8 worm cellular contexts compared by ENCODE assay signal in genomic region chrIV:16024165-16024564, ce11.
TF ChIP-seq lines count a peak whose summit lies in the region.

No protein-coding gene starts in this region.

TF ChIP-seq in whole organism, L1 larva, 84 proteins besides CTCF, POLR2A, EP300 and RAD21 (continues in another document):
- TF ChIP-seq efl-1 (optimal IDR thresholded peaks at IDR 0.05; lab: Kevin White, UChicago) = peak; percentile 29 to 39
- TF ChIP-seq efl-1 (GFP tag; optimal IDR thresholded peaks at IDR 0.05 in 1 of 2; lab: Kevin White, UChicago) = no peak
- TF ChIP-seq nhr-85 (tag; lab: Kevin White, UChicago) = peak; percentile 73
- TF ChIP-seq lin-15B (tag; optimal IDR thresholded peaks at IDR 0.05; lab: Kevin White, UChicago) = no peak
- peak; percentile 52 for TF ChIP-seq mep-1 (tag; optimal IDR thresholded peaks at IDR 0.05; lab: Kevin White, UChicago)
- TF ChIP-seq mdl-1 (tag; optimal IDR thresholded peaks at IDR 0.05; lab: Kevin White, UChicago) = peak in 1 of 2 experiments; percentile 54
- TF ChIP-seq ceh-82 (tag; optimal IDR thresholded peaks at IDR 0.05; lab: Kevin White, UChicago) = peak in 2 of 3 experiments; percentile 12 to 35
- TF ChIP-seq lsy-2 (tag; optimal IDR thresholded peaks at IDR 0.05; lab: Kevin White, UChicago) = peak in 1 of 2 experiments; percentile 33
- no peak for TF ChIP-seq isw-1 (GFP tag; IDR thresholded peaks at IDR 0.05; lab: Robert Waterston, UW)
- TF ChIP-seq xbp-1 (tag; optimal IDR thresholded peaks at IDR 0.05; lab: Kevin White, UChicago) = no peak
- TF ChIP-seq snu-23 (GFP tag; optimal IDR thresholded peaks at IDR 0.05; lab: Kevin White, UChicago) = peak; percentile 44

TF ChIP-seq in whole organism, L2 larva, 48 proteins besides CTCF, POLR2A, EP300 and RAD21 (continues in another document):
- TF ChIP-seq C34F6.9 (tag; optimal IDR thresholded peaks at IDR 0.05; lab: Kevin White, UChicago) = peak; percentile 47
- TF ChIP-seq gmeb-1 (tag; optimal IDR thresholded peaks at IDR 0.05; lab: Kevin White, UChicago) = peak; percentile 23
- no peak for TF ChIP-seq peb-1 (tag; optimal IDR thresholded peaks at IDR 0.05; lab: Kevin White, UChicago)
- no peak for TF ChIP-seq mbf-1 (tag; optimal IDR thresholded peaks at IDR 0.05; lab: Kevin White, UChicago)
- peak; percentile 35 for TF ChIP-seq fos-1 (tag; optimal IDR thresholded peaks at IDR 0.05; lab: Kevin White, UChicago)
- TF ChIP-seq F13H6.1 (tag; optimal IDR thresholded peaks at IDR 0.05; lab: Kevin White, UChicago) = peak; percentile 43
- no peak for TF ChIP-seq elt-1 (tag; optimal IDR thresholded peaks at IDR 0.05; lab: Kevin White, UChicago)
- TF ChIP-seq sem-4 (tag; optimal IDR thresholded peaks at IDR 0.05; lab: Kevin White, UChicago) = peak; percentile 25
- peak; percentile 25 to 26 for TF ChIP-seq lsy-2 (tag; optimal IDR thresholded peaks at IDR 0.05; lab: Kevin White, UChicago)
- no peak for TF ChIP-seq ztf-1 (GFP tag; conservative IDR thresholded peaks at IDR 0.05; lab: Robert Waterston, UW)
- no peak for TF ChIP-seq skn-1 (tag; optimal IDR thresholded peaks at IDR 0.05; lab: Kevin White, UChicago)
- TF ChIP-seq aly-2 (tag; optimal IDR thresholded peaks at IDR 0.05; lab: Kevin White, UChicago) = no peak

TF ChIP-seq in whole organism, L3 larva, 47 proteins besides CTCF, POLR2A, EP300 and RAD21 (continues in another document):
- no peak for TF ChIP-seq fos-1 (tag; optimal IDR thresholded peaks at IDR 0.05; lab: Kevin White, UChicago)
- no peak for TF ChIP-seq jun-1 (tag; optimal IDR thresholded peaks at IDR 0.05; lab: Kevin White, UChicago)
- TF ChIP-seq nhr-25 (tag; optimal IDR thresholded peaks at IDR 0.05; lab: Kevin White, UChicago) = peak; percentile 76
- peak; percentile 68 for TF ChIP-seq hmg-11 (tag; optimal IDR thresholded peaks at IDR 0.05; lab: Kevin White, UChicago)
- no peak for TF ChIP-seq lin-15B (tag; optimal IDR thresholded peaks at IDR 0.05; lab: Kevin White, UChicago)
- TF ChIP-seq snpc-4 (tag; optimal IDR thresholded peaks at IDR 0.05; lab: Kevin White, UChicago) = peak; percentile 25
- no peak for TF ChIP-seq mml-1 (tag; optimal IDR thresholded peaks at IDR 0.05; lab: Kevin White, UChicago)
- peak; percentile 33 for TF ChIP-seq nfya-1 (tag; optimal IDR thresholded peaks at IDR 0.05; lab: Kevin White, UChicago; ENCODE audit: insufficient read depth)
- TF ChIP-seq nhr-77 (tag; optimal IDR thresholded peaks at IDR 0.05; lab: Kevin White, UChicago) = no peak
- no peak for TF ChIP-seq eor-1 (tag; optimal IDR thresholded peaks at IDR 0.05; lab: Kevin White, UChicago)
- peak; percentile 31 for TF ChIP-seq egl-27 (tag; optimal IDR thresholded peaks at IDR 0.05; lab: Kevin White, UChicago)
- no peak for TF ChIP-seq ceh-28 (tag; optimal IDR thresholded peaks at IDR 0.05; lab: Kevin White, UChicago)

TF ChIP-seq in whole organism, L4 larva, 104 proteins besides CTCF, POLR2A, EP300 and RAD21 (continues in another document):
- TF ChIP-seq mep-1 (tag; optimal IDR thresholded peaks at IDR 0.05; lab: Kevin White, UChicago) = peak; percentile 52
- TF ChIP-seq hlh-30 (tag; optimal IDR thresholded peaks at IDR 0.05; lab: Kevin White, UChicago; ENCODE audit: insufficient read depth) = peak; percentile 9
- TF ChIP-seq zip-11 (GFP tag; IDR thresholded peaks at IDR 0.05; lab: Robert Waterston, UW) = no peak
- TF ChIP-seq fos-1 (tag; optimal IDR thresholded peaks at IDR 0.05; lab: Kevin White, UChicago) = no peak
- TF ChIP-seq gei-8 (GFP tag; optimal IDR thresholded peaks at IDR 0.05; lab: Kevin White, UChicago) = no peak
- TF ChIP-seq attf-4 (tag; optimal IDR thresholded peaks at IDR 0.05; lab: Kevin White, UChicago) = no peak
- peak in 1 of 2 experiments; percentile 48 for TF ChIP-seq lsy-2 (tag; optimal IDR thresholded peaks at IDR 0.05; lab: Kevin White, UChicago)
- no peak for TF ChIP-seq lin-29 (GFP tag; IDR thresholded peaks at IDR 0.05; lab: Robert Waterston, UW)
- TF ChIP-seq dve-1 (tag; optimal IDR thresholded peaks at IDR 0.05; lab: Kevin White, UChicago; ENCODE audit: insufficient read depth) = peak; percentile 53
- peak; percentile 96 for TF ChIP-seq nhr-6 (tag; optimal IDR thresholded peaks at IDR 0.05; lab: Kevin White, UChicago)
- TF ChIP-seq ztf-11 (tag; optimal IDR thresholded peaks at IDR 0.05; lab: Kevin White, UChicago) = no peak
- TF ChIP-seq dpl-1 (GFP tag; optimal IDR thresholded peaks at IDR 0.05; lab: Kevin White, UChicago) = peak; percentile 20

TF ChIP-seq in whole organism, late embryonic, 69 proteins besides CTCF, POLR2A, EP300 and RAD21 (continues in another document):
- TF ChIP-seq fkh-10 (GFP tag; optimal IDR thresholded peaks at IDR 0.05; lab: Kevin White, UChicago) (no peak), unc-86 (tag; optimal IDR thresholded peaks at IDR 0.05; lab: Kevin White, UChicago) (no peak), syd-9 (tag; optimal IDR thresholded peaks at IDR 0.05; lab: Kevin White, UChicago) (no peak), K09A11.1 (tag; optimal IDR thresholded peaks at IDR 0.05; lab: Kevin White, UChicago; ENCODE audit: insufficient read depth) (no peak), ztf-16 (tag; optimal IDR thresholded peaks at IDR 0.05; lab: Kevin White, UChicago) (no peak), gmeb-2 (tag; optimal IDR thresholded peaks at IDR 0.05; lab: Kevin White, UChicago) (no peak), ceh-9 (tag; optimal IDR thresholded peaks at IDR 0.05; lab: Kevin White, UChicago) (no peak), ceh-45 (GFP tag; IDR thresholded peaks at IDR 0.05; lab: Robert Waterston, UW) (no peak), unc-55 (GFP tag; optimal IDR thresholded peaks at IDR 0.05; lab: Kevin White, UChicago) (peak; percentile 51), ceh-24 (tag; optimal IDR thresholded peaks at IDR 0.05; lab: Kevin White, UChicago) (no peak), ceh-18 (tag; optimal IDR thresholded peaks at IDR 0.05; lab: Kevin White, UChicago) (no peak), nhr-232 (tag; optimal IDR thresholded peaks at IDR 0.05; lab: Kevin White, UChicago) (no peak), eyg-1 (tag; optimal IDR thresholded peaks at IDR 0.05; lab: Kevin White, UChicago) (no peak)

TF ChIP-seq in whole organism, midembryonic, 9 proteins besides CTCF, POLR2A, EP300 and RAD21:
- TF ChIP-seq cog-1 (tag; optimal IDR thresholded peaks at IDR 0.05; lab: Kevin White, UChicago) = peak; percentile 29
- no peak for TF ChIP-seq med-1 (GFP tag; optimal IDR thresholded peaks at IDR 0.05; lab: Kevin White, UChicago; ENCODE audit: insufficient read depth)
- no peak for TF ChIP-seq ztf-29 (GFP tag; IDR thresholded peaks at IDR 0.05; lab: Robert Waterston, UW)
- TF ChIP-seq ref-1 (GFP tag; conservative IDR thresholded peaks at IDR 0.05; lab: Robert Waterston, UW) = no peak
- no peak for TF ChIP-seq flt-1 (GFP tag; IDR thresholded peaks at IDR 0.05; lab: Robert Waterston, UW)

TF ChIP-seq in whole organism, mixed stage, embryonic, 35 proteins besides CTCF, POLR2A, EP300 and RAD21 (continues in another document):
- TF ChIP-seq ces-1 (GFP tag; optimal IDR thresholded peaks at IDR 0.05; lab: Kevin White, UChicago) (peak; percentile 32), zip-8 (tag; optimal IDR thresholded peaks at IDR 0.05; lab: Kevin White, UChicago) (peak; percentile 18), nhr-28 (tag; optimal IDR thresholded peaks at IDR 0.05; lab: Kevin White, UChicago) (no peak), blmp-1 (tag; optimal IDR thresholded peaks at IDR 0.05; lab: Kevin White, UChicago) (no peak), lsy-2 (tag; optimal IDR thresholded peaks at IDR 0.05; lab: Kevin White, UChicago) (no peak), unc-120 (tag; optimal IDR thresholded peaks at IDR 0.05; lab: Kevin White, UChicago; ENCODE audit: poor library complexity, severe bottlenecking) (peak; percentile 45), ceh-43 (GFP tag; optimal IDR thresholded peaks at IDR 0.05; lab: Kevin White, UChicago) (no peak), cnd-1 (tag; optimal IDR thresholded peaks at IDR 0.05; lab: Kevin White, UChicago) (peak; percentile 22), nhr-76 (tag; optimal IDR thresholded peaks at IDR 0.05; lab: Kevin White, UChicago) (no peak), lin-32 (GFP tag; optimal IDR thresholded peaks at IDR 0.05; lab: Kevin White, UChicago) (no peak), ceh-83 (GFP tag; optimal IDR thresholded peaks at IDR 0.05; lab: Kevin White, UChicago) (no peak), M03D4.4 (tag; optimal IDR thresholded peaks at IDR 0.05; lab: Kevin White, UChicago) (no peak), elt-1 (tag; optimal IDR thresholded peaks at IDR 0.05; lab: Kevin White, UChicago; ENCODE audit: borderline replicate concordance, insufficient read depth) (no peak), sptf-1 (tag; optimal IDR thresholded peaks at IDR 0.05; lab: Kevin White, UChicago) (no peak), unc-62 (GFP tag; optimal IDR thresholded peaks at IDR 0.05; lab: Kevin White, UChicago) (peak; percentile 63), pha-4 (tag; optimal IDR thresholded peaks at IDR 0.05; lab: Kevin White, UChicago) (no peak), nhr-12 (tag; optimal IDR thresholded peaks at IDR 0.05; lab: Kevin White, UChicago) (no peak)

TF ChIP-seq in whole organism, young adult, 124 proteins besides CTCF, POLR2A, EP300 and RAD21:
- TF ChIP-seq madf-6 (GFP tag; IDR thresholded peaks at IDR 0.05; lab: Robert Waterston, UW) = no peak
- TF ChIP-seq aptf-3 (GFP tag; IDR thresholded peaks at IDR 0.05; lab: Robert Waterston, UW) = no peak
- TF ChIP-seq efl-1 (GFP tag; optimal IDR thresholded peaks at IDR 0.05; lab: Kevin White, UChicago) = no peak
- no peak for TF ChIP-seq snpc-4 (GFP tag; optimal IDR thresholded peaks at IDR 0.05; lab: Kevin White, UChicago)
- TF ChIP-seq snpc-4 (tag; optimal IDR thresholded peaks at IDR 0.05; lab: Kevin White, UChicago) = peak in 2 of 4 experiments; percentile 12 to 38
- no peak for TF ChIP-seq lin-54 (GFP tag; optimal IDR thresholded peaks at IDR 0.05; lab: Kevin White, UChicago)
- TF ChIP-seq hmg-1.2 (GFP tag; IDR thresholded peaks at IDR 0.05; lab: Robert Waterston, UW) = peak; percentile 57; the same call in 1 of the 2 replicates
- TF ChIP-seq nfyb-1 (GFP tag; IDR thresholded peaks at IDR 0.05; lab: Robert Waterston, UW) = no peak
- peak; percentile 6 for TF ChIP-seq tbp1 (GFP tag; optimal IDR thresholded peaks at IDR 0.05; lab: Kevin White, UChicago)
- TF ChIP-seq pbrm-1 (GFP tag; IDR thresholded peaks at IDR 0.05; lab: Robert Waterston, UW) = no peak
TF ChIP-seq in whole organism, young adult: peak in this region for 3.
